Worm (Caenorhabditis elegans) whole organism, midembryonic: ENCODE data around the gene let-805.

ENCODE experiments used
- ref-1 ChIP-seq: fragments of 200-800 bp; sonication (Bioruptor generic); conservative IDR thresholded peaks from 2 replicates; pipeline ENCODE4 v1.3.6; 2022; ENCODE audit warnings: missing genetic modification reagents, missing genetic modification characterization, missing compliant biosample characterization
- tab-1 ChIP-seq: fragments of 200-800 bp; sonication (Bioruptor generic); IDR thresholded peaks from 2 replicates; pipeline ENCODE4 v1.3.6; 2022; ENCODE audit warnings: missing genetic modification characterization, missing compliant biosample characterization

DNA sequence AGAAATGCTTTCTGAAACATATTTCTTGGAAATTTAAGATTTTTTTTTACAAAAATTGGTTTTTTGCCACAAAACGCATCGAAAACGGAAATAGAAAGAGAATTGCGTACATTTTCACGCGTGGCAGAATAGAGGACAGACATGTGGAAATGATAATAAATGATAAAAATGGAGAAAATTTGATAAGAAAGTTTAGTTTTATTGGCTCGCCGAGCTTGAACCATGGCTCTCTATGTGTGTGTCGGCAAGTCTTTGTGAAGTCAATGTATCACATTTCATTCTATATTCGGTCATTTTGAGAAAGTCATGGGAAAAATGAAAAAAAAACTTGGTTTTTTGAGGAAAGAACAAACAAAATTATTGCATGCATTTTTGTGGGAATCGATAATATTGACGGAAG lies 29.5 kb downstream of the let-805 start:
- TF ChIP-seq ref-1 (GFP tag; lab: Robert Waterston, UW) (no peak), tab-1 (GFP tag; lab: Robert Waterston, UW) (no peak)
